Worm (Caenorhabditis elegans) whole organism, midembryonic: ENCODE data around the gene ZK287.4.

Source experiments
- T22C8.4 ChIP-seq: fragments of 200-800 bp; sonication (Bioruptor generic); IDR thresholded peaks from 2 replicates; pipeline ENCODE4 v1.3.6; 2022; ENCODE audit warnings: missing genetic modification characterization, missing compliant biosample characterization
- cog-1 ChIP-seq: sonication (generic microtip); optimal IDR thresholded peaks from 2 replicates; lab custom pipeline; 2016; ENCODE audit warnings: missing genetic modification characterization, missing compliant biosample characterization
- flt-1 ChIP-seq: fragments of 200-800 bp; sonication (Bioruptor generic); IDR thresholded peaks from 2 replicates; pipeline ENCODE4 v1.3.6; 2022; ENCODE audit warnings: missing genetic modification characterization, missing compliant biosample characterization
- med-1 ChIP-seq: sonication (generic microtip); optimal IDR thresholded peaks from 2 replicates; lab custom pipeline; 2017; ENCODE audit warnings: missing genetic modification characterization, mild to moderate bottlenecking, missing compliant biosample characterization, antibody characterized with exemption, missing genetic modification reagents; ENCODE audit not compliant: insufficient read depth
- tab-1 ChIP-seq: fragments of 200-800 bp; sonication (Bioruptor generic); IDR thresholded peaks from 2 replicates; pipeline ENCODE4 v1.3.6; 2022; ENCODE audit warnings: missing genetic modification characterization, missing compliant biosample characterization
- ztf-23 ChIP-seq: fragments of 200-800 bp; sonication (Bioruptor generic); IDR thresholded peaks from 2 replicates; pipeline ENCODE4 v1.3.6; 2022; ENCODE audit warnings: missing genetic modification reagents, missing genetic modification characterization, missing compliant biosample characterization
- ztf-29 ChIP-seq: fragments of 200-800 bp; sonication (Bioruptor generic); IDR thresholded peaks from 2 replicates; pipeline ENCODE4 v1.3.6; 2022; ENCODE audit warnings: missing genetic modification reagents, missing genetic modification characterization, missing compliant biosample characterization

- TF ChIP-seq flt-1, result no peak
- no peak for TF ChIP-seq tab-1 (GFP tag; lab: Robert Waterston, UW)
- TF ChIP-seq ztf-23 (GFP tag; lab: Robert Waterston, UW), result no peak
- TF ChIP-seq med-1 (GFP tag; lab: Kevin White, UChicago), result no peak
- no peak for TF ChIP-seq T22C8.4 (GFP tag; lab: Robert Waterston, UW)
- no peak for TF ChIP-seq ztf-29
- no peak for TF ChIP-seq cog-1 (tag; lab: Kevin White, UChicago)
Observed at ce11 chrV:9709747-9710146, 24.3 kb upstream of the ZK287.4 start, which contains the start of gene tag-120.
